Fruit fly (Drosophila melanogaster): ENCODE data around the gene CG14664.

dm6 chr3R:5215334-5216307, 8.3 kb upstream of the CG14664 start:
- TF ChIP-seq CG12768 (GFP tag; optimal IDR thresholded peaks at IDR 0.05), result peak; percentile 92
- peak; percentile 90 for TF ChIP-seq Clk (GFP tag; optimal IDR thresholded peaks at IDR 0.05)
- TF ChIP-seq kay (GFP tag; ENCODE audit: borderline replicate concordance), result no peak
- TF ChIP-seq bab1 (GFP tag; optimal IDR thresholded peaks at IDR 0.05), result peak; percentile 94
- TF ChIP-seq CG7101 (tag; optimal IDR thresholded peaks at IDR 0.05), result peak; percentile 88

All from whole organism, adult.